Fruit fly (Drosophila melanogaster): Measurements from ENCODE around the gene CG31609.

CG31609 gene

dm6 chr2L:9097263-9097662 is at the start of gene CG31609:
Gene CG31609, plus strand, starts transcription at chr2L:9097563.
- no peak for TF ChIP-seq CG33017 (tag; optimal IDR thresholded peaks at IDR 0.05)
- TF ChIP-seq CG7101 (tag; optimal IDR thresholded peaks at IDR 0.05), result no peak
- no peak for TF ChIP-seq CG1620 (GFP tag; optimal IDR thresholded peaks at IDR 0.05)
- TF ChIP-seq pad (GFP tag; optimal IDR thresholded peaks at IDR 0.05), result no peak
- TF ChIP-seq cnc (optimal IDR thresholded peaks at IDR 0.05), result no peak
- no peak for TF ChIP-seq bab1 (GFP tag; optimal IDR thresholded peaks at IDR 0.05)
- TF ChIP-seq Clk (GFP tag; optimal IDR thresholded peaks at IDR 0.05), result no peak
- no peak for TF ChIP-seq cic (GFP tag; optimal IDR thresholded peaks at IDR 0.05)

- TF ChIP-seq ovo (GFP tag; optimal IDR thresholded peaks at IDR 0.05) (no peak), CG7101 (tag; optimal IDR thresholded peaks at IDR 0.05) (no peak), CG12768 (GFP tag; optimal IDR thresholded peaks at IDR 0.05) (no peak), tj (GFP tag; optimal IDR thresholded peaks at IDR 0.05) (no peak), CG1620 (GFP tag; optimal IDR thresholded peaks at IDR 0.05) (no peak), pad (GFP tag; optimal IDR thresholded peaks at IDR 0.05) (no peak), CG7045 (GFP tag; optimal IDR thresholded peaks at IDR 0.05) (no peak), cic (GFP tag; optimal IDR thresholded peaks at IDR 0.05) (no peak), CG14711 (tag; optimal IDR thresholded peaks at IDR 0.05) (no peak), Clk (GFP tag; optimal IDR thresholded peaks at IDR 0.05) (no peak), kay (GFP tag; ENCODE audit: borderline replicate concordance) (no peak), CG11617 (GFP tag; optimal IDR thresholded peaks at IDR 0.05) (no peak), CG33017 (tag; optimal IDR thresholded peaks at IDR 0.05) (no peak)
Observed at dm6 chr2L:9067124-9067523, 30.2 kb upstream of the CG31609 start.

- TF ChIP-seq CG12768 (GFP tag; optimal IDR thresholded peaks at IDR 0.05), result no peak
- no peak for TF ChIP-seq CG1620 (GFP tag; optimal IDR thresholded peaks at IDR 0.05)
- no peak for TF ChIP-seq toe (GFP tag; optimal IDR thresholded peaks at IDR 0.05)
Observed at dm6 chr2L:9071094-9071612, 26.2 kb upstream of the CG31609 start, which contains the start of gene DIP-zeta. Gene DIP-zeta, minus strand, starts transcription at chr2L:9071164.

dm6 chr2L:9076821-9077220 is 20.5 kb upstream of the CG31609 start, which contains the start of gene CG12439:
Gene CG12439, plus strand, starts transcription at chr2L:9077121.
- TF ChIP-seq ovo (GFP tag; optimal IDR thresholded peaks at IDR 0.05) (no peak), Mnt (GFP tag; optimal IDR thresholded peaks at IDR 0.05) (no peak), kay (GFP tag; ENCODE audit: borderline replicate concordance) (no peak), CG7101 (tag; optimal IDR thresholded peaks at IDR 0.05) (no peak), toe (GFP tag; optimal IDR thresholded peaks at IDR 0.05) (no peak), cic (GFP tag; optimal IDR thresholded peaks at IDR 0.05) (no peak), CG7045 (GFP tag; optimal IDR thresholded peaks at IDR 0.05) (no peak), CG33017 (tag; optimal IDR thresholded peaks at IDR 0.05) (no peak), CG12768 (GFP tag; optimal IDR thresholded peaks at IDR 0.05) (no peak), cnc (optimal IDR thresholded peaks at IDR 0.05) (no peak), CG1620 (GFP tag; optimal IDR thresholded peaks at IDR 0.05) (no peak)

dm6 chr2L:9082750-9083149 is 14.6 kb upstream of the CG31609 start:
- TF ChIP-seq pad (GFP tag; optimal IDR thresholded peaks at IDR 0.05), result peak; percentile 61
- TF ChIP-seq Crg-1 (GFP tag; optimal IDR thresholded peaks at IDR 0.05), result no peak
- no peak for TF ChIP-seq CG5204 (GFP tag; optimal IDR thresholded peaks at IDR 0.05)
- TF ChIP-seq toe (GFP tag; optimal IDR thresholded peaks at IDR 0.05), result no peak
- TF ChIP-seq kay (GFP tag; ENCODE audit: borderline replicate concordance), result no peak

dm6 chr2L:9083807-9084206 is 13.6 kb upstream of the CG31609 start, which contains the start of gene Toll-4:
Gene Toll-4, plus strand, starts transcription at chr2L:9084107.
- TF ChIP-seq Mnt (GFP tag; optimal IDR thresholded peaks at IDR 0.05) (no peak), pad (GFP tag; optimal IDR thresholded peaks at IDR 0.05) (no peak), Crg-1 (GFP tag; optimal IDR thresholded peaks at IDR 0.05) (no peak), ovo (GFP tag; optimal IDR thresholded peaks at IDR 0.05) (no peak), CG1620 (GFP tag; optimal IDR thresholded peaks at IDR 0.05) (no peak), cnc (optimal IDR thresholded peaks at IDR 0.05) (no peak), CG33017 (tag; optimal IDR thresholded peaks at IDR 0.05) (no peak), CG7101 (tag; optimal IDR thresholded peaks at IDR 0.05) (no peak), CG7045 (GFP tag; optimal IDR thresholded peaks at IDR 0.05) (no peak), Hr96 (GFP tag; optimal IDR thresholded peaks at IDR 0.05) (no peak), CG5204 (GFP tag; optimal IDR thresholded peaks at IDR 0.05) (no peak), cic (GFP tag; optimal IDR thresholded peaks at IDR 0.05) (no peak), tj (GFP tag; optimal IDR thresholded peaks at IDR 0.05) (no peak), toe (GFP tag; optimal IDR thresholded peaks at IDR 0.05) (no peak), CG14711 (tag; optimal IDR thresholded peaks at IDR 0.05) (no peak), Clk (GFP tag; optimal IDR thresholded peaks at IDR 0.05) (no peak)

dm6 chr2L:9089543-9090088 is 7.7 kb upstream of the CG31609 start:
- TF ChIP-seq Clk (GFP tag; optimal IDR thresholded peaks at IDR 0.05) (no peak), tj (GFP tag; optimal IDR thresholded peaks at IDR 0.05) (no peak), CG33017 (tag; optimal IDR thresholded peaks at IDR 0.05) (no peak), CG11617 (GFP tag; optimal IDR thresholded peaks at IDR 0.05) (no peak), kay (GFP tag; ENCODE audit: borderline replicate concordance) (no peak), ovo (GFP tag; optimal IDR thresholded peaks at IDR 0.05) (no peak), Mnt (GFP tag; optimal IDR thresholded peaks at IDR 0.05) (no peak), CG7101 (tag; optimal IDR thresholded peaks at IDR 0.05) (no peak), Hr96 (GFP tag; optimal IDR thresholded peaks at IDR 0.05) (no peak), pad (GFP tag; optimal IDR thresholded peaks at IDR 0.05) (no peak), CG12768 (GFP tag; optimal IDR thresholded peaks at IDR 0.05) (no peak), bab1 (GFP tag; optimal IDR thresholded peaks at IDR 0.05) (no peak), CG5204 (GFP tag; optimal IDR thresholded peaks at IDR 0.05) (no peak), cic (GFP tag; optimal IDR thresholded peaks at IDR 0.05) (no peak), CG7045 (GFP tag; optimal IDR thresholded peaks at IDR 0.05) (no peak), CG14711 (tag; optimal IDR thresholded peaks at IDR 0.05) (no peak), cnc (optimal IDR thresholded peaks at IDR 0.05) (no peak), toe (GFP tag; optimal IDR thresholded peaks at IDR 0.05) (no peak), CG1620 (GFP tag; optimal IDR thresholded peaks at IDR 0.05) (no peak), Crg-1 (GFP tag; optimal IDR thresholded peaks at IDR 0.05) (no peak)

All from whole organism, adult.